Worm (Caenorhabditis elegans): ENCODE data around the gene tbc-7.

The tbc-7 gene

ce11 chrX:5122369-5122768 lies 11.7 kb upstream of the tbc-7 start:
- TF ChIP-seq zip-5 (tag; optimal IDR thresholded peaks at IDR 0.05): no peak
- no peak for TF ChIP-seq K02D7.2 (tag; optimal IDR thresholded peaks at IDR 0.05)
- no peak for TF ChIP-seq nhr-232 (tag; optimal IDR thresholded peaks at IDR 0.05)
- TF ChIP-seq ttx-3 (tag; optimal IDR thresholded peaks at IDR 0.05): no peak
- no peak for TF ChIP-seq ceh-18 (tag; optimal IDR thresholded peaks at IDR 0.05)
- TF ChIP-seq gmeb-2 (tag; optimal IDR thresholded peaks at IDR 0.05): no peak
- TF ChIP-seq pha-4 (tag; optimal IDR thresholded peaks at IDR 0.05): no peak
- no peak for TF ChIP-seq che-1 (tag; optimal IDR thresholded peaks at IDR 0.05)

DNA sequence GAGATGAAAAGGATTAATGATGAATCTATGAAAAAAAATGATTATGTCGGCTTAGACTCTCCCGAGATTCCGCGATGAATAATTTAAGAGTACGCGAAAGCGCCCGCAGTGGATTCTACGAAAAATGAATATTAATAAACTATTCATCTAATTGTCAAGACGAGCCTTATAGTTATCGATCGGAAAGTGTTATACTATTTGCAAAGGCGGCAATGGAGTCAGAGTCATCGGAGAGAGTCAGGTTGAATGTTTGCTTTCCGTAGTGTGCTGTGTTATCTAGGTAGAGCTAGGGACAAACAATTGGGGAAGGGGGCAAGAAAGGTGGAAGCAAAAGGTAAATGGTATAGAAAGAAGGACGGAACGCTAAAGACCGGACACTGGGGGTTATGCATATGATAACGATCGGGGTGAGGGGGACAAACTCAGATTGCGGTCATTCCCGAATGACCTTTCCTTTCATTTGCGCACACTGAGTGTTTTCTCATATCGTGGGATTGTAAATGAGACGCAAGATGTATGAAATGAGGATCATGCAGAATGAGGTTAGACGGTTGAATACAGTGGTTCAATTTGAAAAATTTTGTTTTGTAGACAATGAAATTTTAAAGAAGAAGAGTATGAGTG lies 11.2 kb upstream of the tbc-7 start:
- peak; percentile 22 for TF ChIP-seq tbx-2 (tag; optimal IDR thresholded peaks at IDR 0.05)
- TF ChIP-seq ceh-19 (GFP tag; optimal IDR thresholded peaks at IDR 0.05): peak; percentile 7
- peak; percentile 22 for TF ChIP-seq ceh-34 (tag; optimal IDR thresholded peaks at IDR 0.05)
- TF ChIP-seq pax-1 (tag; optimal IDR thresholded peaks at IDR 0.05): peak; percentile 38
- TF ChIP-seq sdc-2 (tag; optimal IDR thresholded peaks at IDR 0.05): peak; percentile 36
- peak; percentile 41 for TF ChIP-seq elt-2 (tag; optimal IDR thresholded peaks at IDR 0.05)
- TF ChIP-seq ceh-31 (tag; optimal IDR thresholded peaks at IDR 0.05): peak; percentile 11
- no peak for TF ChIP-seq unc-86 (tag; optimal IDR thresholded peaks at IDR 0.05)
- TF ChIP-seq pha-2 (tag; optimal IDR thresholded peaks at IDR 0.05): peak; percentile 51
- TF ChIP-seq ceh-14 (tag; optimal IDR thresholded peaks at IDR 0.05): no peak

DNA sequence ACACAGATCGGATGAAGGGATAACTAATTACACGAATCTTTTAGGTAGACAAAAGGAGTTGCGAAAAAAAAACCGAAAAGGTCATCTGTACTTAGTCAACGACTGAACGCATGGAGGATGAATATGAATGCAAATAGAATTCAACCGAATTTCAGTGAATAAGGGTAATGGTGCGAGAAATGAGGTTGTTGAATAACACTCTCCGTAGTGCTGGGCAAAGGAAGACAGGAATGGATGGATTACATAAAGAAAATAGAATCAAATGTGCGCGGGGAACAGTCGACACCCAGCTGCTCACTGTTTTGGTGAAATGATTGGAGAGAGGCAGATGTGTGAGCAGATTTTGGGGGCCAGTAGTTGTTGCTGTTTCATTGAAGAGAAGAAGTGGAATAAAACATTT lies 9.8 kb upstream of the tbc-7 start:
- TF ChIP-seq unc-42 (tag; optimal IDR thresholded peaks at IDR 0.05) (peak; percentile 55), sox-4 (tag; optimal IDR thresholded peaks at IDR 0.05) (no peak), ceh-45 (GFP tag; IDR thresholded peaks at IDR 0.05) (no peak), C38D4.7 (GFP tag; optimal IDR thresholded peaks at IDR 0.05) (no peak), fkh-6 (tag; optimal IDR thresholded peaks at IDR 0.05) (no peak), lim-6 (tag; optimal IDR thresholded peaks at IDR 0.05) (no peak)

DNA sequence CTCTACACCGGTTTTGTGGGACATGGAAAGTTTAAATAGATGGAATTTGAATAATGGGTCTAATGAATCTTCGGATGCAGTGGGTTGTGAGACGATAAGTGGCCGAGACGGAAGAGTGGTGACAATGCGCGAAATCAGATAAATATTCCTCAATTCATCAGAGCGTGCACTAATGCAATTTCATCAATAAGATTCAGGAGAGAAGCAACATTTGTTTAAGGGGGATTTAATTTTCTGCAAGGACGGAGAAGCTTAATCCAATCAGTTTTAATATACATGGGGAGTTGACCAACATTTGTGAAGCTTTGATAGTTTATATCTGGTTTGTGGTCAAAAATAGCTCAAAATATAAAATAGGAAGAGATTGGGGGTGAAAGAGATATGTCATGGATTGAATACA lies 4.6 kb upstream of the tbc-7 start:
- TF ChIP-seq unc-86 (tag; optimal IDR thresholded peaks at IDR 0.05) (no peak), nfya-1 (tag; optimal IDR thresholded peaks at IDR 0.05) (no peak), ceh-31 (tag; optimal IDR thresholded peaks at IDR 0.05) (peak; percentile 43), unc-42 (tag; optimal IDR thresholded peaks at IDR 0.05) (peak; percentile 100)

- TF ChIP-seq unc-42 (tag; optimal IDR thresholded peaks at IDR 0.05) (peak; percentile 80), gmeb-2 (tag; optimal IDR thresholded peaks at IDR 0.05) (no peak)
Measured at ce11 chrX:5131760-5132159, 2.3 kb upstream of the tbc-7 start.

ce11 chrX:5135548-5135947 lies 1.5 kb downstream of the tbc-7 start:
- no peak for TF ChIP-seq ttx-3 (tag; optimal IDR thresholded peaks at IDR 0.05)
- no peak for TF ChIP-seq odd-2 (tag; optimal IDR thresholded peaks at IDR 0.05)
- TF ChIP-seq ama-1 (optimal IDR thresholded peaks at IDR 0.05): no peak
- no peak for TF ChIP-seq pag-3 (tag; optimal IDR thresholded peaks at IDR 0.05; ENCODE audit: borderline replicate concordance)
- no peak for TF ChIP-seq sox-2 (GFP tag; IDR thresholded peaks at IDR 0.05)
- TF ChIP-seq unc-3 (GFP tag; conservative IDR thresholded peaks at IDR 0.05): no peak
- no peak for TF ChIP-seq unc-3 (tag; optimal IDR thresholded peaks at IDR 0.05)
- no peak for TF ChIP-seq ztf-16 (tag; optimal IDR thresholded peaks at IDR 0.05)
- TF ChIP-seq sox-4 (tag; optimal IDR thresholded peaks at IDR 0.05): no peak
- no peak for TF ChIP-seq unc-42 (tag; optimal IDR thresholded peaks at IDR 0.05)
